Worm (Caenorhabditis elegans) whole organism, young adult: ENCODE results near the gene C18E9.9.

Experiments
- B0261.1 ChIP-seq: sonication (generic microtip); optimal IDR thresholded peaks from 2 replicates; lab custom pipeline; 2016; ENCODE audit warnings: mild to moderate bottlenecking, missing genetic modification characterization, moderate library complexity, missing compliant biosample characterization
- D2030.7 ChIP-seq: fragments of 200-800 bp; sonication (Bioruptor generic); IDR thresholded peaks from 2 replicates; pipeline ENCODE4 v1.3.6; 2022; ENCODE audit warnings: missing genetic modification reagents, missing genetic modification characterization, missing compliant biosample characterization
- F10E7.11 ChIP-seq: sonication (generic microtip); optimal IDR thresholded peaks from 2 replicates; lab custom pipeline; 2017; ENCODE audit warnings: mild to moderate bottlenecking, missing genetic modification characterization, moderate library complexity, missing compliant biosample characterization
- F39B2.1 ChIP-seq: fragments of 200-800 bp; sonication (Bioruptor generic); IDR thresholded peaks from 2 replicates; pipeline ENCODE4 v1.3.6; 2022; ENCODE audit warnings: missing genetic modification reagents, missing genetic modification characterization, missing compliant biosample characterization
- F49E8.2 ChIP-seq: sonication (generic microtip); optimal IDR thresholded peaks from 3 replicates; lab custom pipeline; 2017; ENCODE audit warnings: missing genetic modification characterization, mild to moderate bottlenecking, missing compliant biosample characterization, antibody characterized with exemption, moderate library complexity; ENCODE audit not compliant: insufficient read depth
- F57C9.4 ChIP-seq: sonication (generic microtip); optimal IDR thresholded peaks from 2 replicates; lab custom pipeline; 2017; ENCODE audit warnings: mild to moderate bottlenecking, missing genetic modification characterization, missing compliant biosample characterization
- K11D2.4 ChIP-seq: fragments of 200-800 bp; sonication (Bioruptor generic); IDR thresholded peaks from 2 replicates; pipeline ENCODE4 v1.3.6; 2022; ENCODE audit warnings: missing genetic modification reagents, missing genetic modification characterization, missing compliant biosample characterization
- K12H6.12 ChIP-seq: fragments of 200-800 bp; sonication (Bioruptor generic); optimal IDR thresholded peaks from 2 replicates; lab custom pipeline; 2018; ENCODE audit warnings: mild to moderate bottlenecking, missing genetic modification characterization, missing compliant biosample characterization
- T26A5.8 ChIP-seq: sonication (generic microtip); optimal IDR thresholded peaks from 2 replicates; lab custom pipeline; 2016; ENCODE audit warnings: missing genetic modification characterization, missing compliant biosample characterization
- Y95B8A.8 ChIP-seq: fragments of 200-800 bp; sonication (Bioruptor generic); IDR thresholded peaks from 2 replicates; pipeline ENCODE4 v1.3.6; 2022; ENCODE audit warnings: missing genetic modification reagents, missing genetic modification characterization, missing compliant biosample characterization
- ama-1 ChIP-seq, 3 experiments: fragments of 150-350 bp in 1 of 3; sonication (generic microtip) in 2 of 3; optimal IDR thresholded peaks; 2 replicates each; lab custom pipeline; 2014 to 2018; ENCODE audit warnings: missing biosample characterization in 2 of 3, missing genetic modification characterization in 2 of 3, missing genetic modification reagents in 2 of 3
- aptf-2 ChIP-seq: fragments of 200-800 bp; sonication (Bioruptor generic); conservative IDR thresholded peaks from 2 replicates; pipeline ENCODE4 v1.3.6; 2022; ENCODE audit warnings: missing genetic modification reagents, missing genetic modification characterization, missing compliant biosample characterization
- aptf-3 ChIP-seq: fragments of 200-800 bp; sonication (Bioruptor generic); IDR thresholded peaks from 2 replicates; pipeline ENCODE4 v1.3.6; 2022; ENCODE audit warnings: missing genetic modification characterization, missing compliant biosample characterization
- athp-1 ChIP-seq: sonication (generic microtip); optimal IDR thresholded peaks from 2 replicates; lab custom pipeline; 2017; ENCODE audit warnings: mild to moderate bottlenecking, missing genetic modification characterization, missing compliant biosample characterization
- bed-1 ChIP-seq: fragments of 200-800 bp; sonication (Bioruptor generic); IDR thresholded peaks from 2 replicates; pipeline ENCODE4 v1.3.6; 2022; ENCODE audit warnings: missing genetic modification reagents, missing genetic modification characterization, missing compliant biosample characterization
- ceh-40 ChIP-seq: fragments of 200-800 bp; sonication (Bioruptor generic); IDR thresholded peaks from 2 replicates; pipeline ENCODE4 v1.3.6; 2022; ENCODE audit warnings: missing genetic modification characterization, missing compliant biosample characterization
- die-1 ChIP-seq: sonication (generic microtip); optimal IDR thresholded peaks from 2 replicates; lab custom pipeline; 2016; ENCODE audit warnings: missing genotype, mild to moderate bottlenecking, missing genetic modification characterization, missing compliant biosample characterization
- dpl-1 ChIP-seq: fragments of 150-350 bp; optimal IDR thresholded peaks from 2 replicates; lab custom pipeline; 2014; ENCODE audit warnings: missing biosample characterization, missing genetic modification reagents, missing genetic modification characterization
- efl-1 ChIP-seq: fragments of 150-350 bp; optimal IDR thresholded peaks from 2 replicates; lab custom pipeline; 2014; ENCODE audit warnings: missing biosample characterization, missing genetic modification reagents, missing genetic modification characterization
- fkh-3 ChIP-seq: sonication (generic microtip); optimal IDR thresholded peaks from 2 replicates; lab custom pipeline; 2016; ENCODE audit warnings: mild to moderate bottlenecking, missing genetic modification characterization, missing compliant biosample characterization
- hlh-12 ChIP-seq: sonication (generic microtip); optimal IDR thresholded peaks from 2 replicates; lab custom pipeline; 2016; ENCODE audit warnings: missing genetic modification characterization, missing compliant biosample characterization
- hsf-1 ChIP-seq: fragments of 200-800 bp; sonication (Bioruptor generic); IDR thresholded peaks from 2 replicates; pipeline ENCODE4 v1.3.6; 2022; ENCODE audit warnings: missing genetic modification reagents, missing genetic modification characterization, missing compliant biosample characterization
- lin-40 ChIP-seq: sonication (generic microtip); optimal IDR thresholded peaks from 2 replicates; lab custom pipeline; 2016; ENCODE audit warnings: missing genetic modification characterization, mild to moderate bottlenecking, missing compliant biosample characterization, missing genotype, missing genetic modification reagents
- lir-1 ChIP-seq: fragments of 200-800 bp; sonication (Bioruptor generic); conservative IDR thresholded peaks from 2 replicates; pipeline ENCODE4 v1.3.6; 2022; ENCODE audit warnings: missing genetic modification reagents, missing genetic modification characterization, missing compliant biosample characterization
- madf-10 ChIP-seq: sonication (generic microtip); optimal IDR thresholded peaks from 2 replicates; lab custom pipeline; 2016; ENCODE audit warnings: mild to moderate bottlenecking, missing genetic modification characterization, missing compliant biosample characterization
- madf-3 ChIP-seq: fragments of 200-800 bp; sonication (Bioruptor generic); IDR thresholded peaks from 2 replicates; pipeline ENCODE4 v1.3.6; 2022; ENCODE audit warnings: missing genetic modification reagents, missing genetic modification characterization, missing compliant biosample characterization
- madf-6 ChIP-seq: fragments of 200-800 bp; sonication (Bioruptor generic); IDR thresholded peaks from 2 replicates; pipeline ENCODE4 v1.3.6; 2022; ENCODE audit warnings: missing genetic modification reagents, missing genetic modification characterization, missing compliant biosample characterization
- mel-28 ChIP-seq: sonication (generic microtip); optimal IDR thresholded peaks from 2 replicates; lab custom pipeline; 2016; ENCODE audit warnings: borderline replicate concordance, mild to moderate bottlenecking, missing genetic modification characterization, missing compliant biosample characterization
- mes-4 ChIP-seq: sonication (generic microtip); optimal IDR thresholded peaks from 2 replicates; lab custom pipeline; 2016; ENCODE audit warnings: missing genotype, missing genetic modification characterization, missing compliant biosample characterization
- nfya-2 ChIP-seq: fragments of 200-800 bp; sonication (Bioruptor generic); IDR thresholded peaks from 2 replicates; pipeline ENCODE4 v1.3.6; 2022; ENCODE audit warnings: missing genetic modification reagents, missing genetic modification characterization, missing compliant biosample characterization
- pbrm-1 ChIP-seq: fragments of 200-800 bp; sonication (Bioruptor generic); IDR thresholded peaks from 2 replicates; pipeline ENCODE4 v1.3.6; 2022; ENCODE audit warnings: missing genetic modification reagents, missing genetic modification characterization, missing compliant biosample characterization
- repo-1 ChIP-seq: sonication (generic microtip); optimal IDR thresholded peaks from 2 replicates; lab custom pipeline; 2017; ENCODE audit warnings: mild to moderate bottlenecking, missing genetic modification characterization, missing compliant biosample characterization
- snpc-3.4 ChIP-seq: sonication (generic microtip); optimal IDR thresholded peaks from 2 replicates; lab custom pipeline; 2017; ENCODE audit warnings: missing genetic modification characterization, mild to moderate bottlenecking, missing compliant biosample characterization, antibody characterized with exemption, moderate library complexity, missing genotype, missing genetic modification reagents
- snpc-4 ChIP-seq, 5 experiments: fragments of 150-350 bp in 1 of 5; sonication (generic microtip) in 4 of 5; optimal IDR thresholded peaks; 2 replicates each; lab custom pipeline; 2014 to 2018; ENCODE audit warnings: missing genetic modification characterization in 5 of 5, missing biosample characterization in 3 of 5, antibody characterized with exemption in 2 of 5, mild to moderate bottlenecking in 2 of 5, missing compliant biosample characterization in 2 of 5, missing genotype in 2 of 5, moderate library complexity in 2 of 5, missing genetic modification reagents in 1 of 5
- tlf-1 ChIP-seq: fragments of 200-800 bp; sonication (Bioruptor generic); optimal IDR thresholded peaks from 2 replicates; lab custom pipeline; 2018; ENCODE audit warnings: mild to moderate bottlenecking, missing genetic modification characterization, missing compliant biosample characterization
- unc-130 ChIP-seq: sonication (generic microtip); optimal IDR thresholded peaks from 2 replicates; lab custom pipeline; 2016; ENCODE audit warnings: missing genetic modification reagents, missing genetic modification characterization, missing compliant biosample characterization
- ztf-18 ChIP-seq: sonication (generic microtip); optimal IDR thresholded peaks from 2 replicates; lab custom pipeline; 2016; ENCODE audit warnings: missing genotype, mild to moderate bottlenecking, missing genetic modification characterization, missing compliant biosample characterization
- ztf-25 ChIP-seq: fragments of 200-800 bp; sonication (Bioruptor generic); IDR thresholded peaks from 2 replicates; pipeline ENCODE4 v1.3.6; 2022; ENCODE audit warnings: missing genetic modification reagents, missing genetic modification characterization, missing compliant biosample characterization
- ztf-3 ChIP-seq: fragments of 200-800 bp; sonication (Bioruptor generic); optimal IDR thresholded peaks from 2 replicates; lab custom pipeline; 2018; ENCODE audit warnings: mild to moderate bottlenecking, missing genetic modification characterization, missing compliant biosample characterization

C18E9.9 gene

ce11 chrII:8989444-8989843 is at the start of gene C18E9.9:
C18E9.9 (minus strand) TSS chrII:8989544.
- TF ChIP-seq madf-10 (tag; lab: Kevin White, UChicago) (no peak), athp-1 (tag; lab: Kevin White, UChicago) (no peak), T26A5.8 (tag; lab: Kevin White, UChicago) (no peak), aptf-2 (GFP tag; lab: Robert Waterston, UW) (no peak), unc-130 (GFP tag; lab: Kevin White, UChicago) (no peak)

DNA sequence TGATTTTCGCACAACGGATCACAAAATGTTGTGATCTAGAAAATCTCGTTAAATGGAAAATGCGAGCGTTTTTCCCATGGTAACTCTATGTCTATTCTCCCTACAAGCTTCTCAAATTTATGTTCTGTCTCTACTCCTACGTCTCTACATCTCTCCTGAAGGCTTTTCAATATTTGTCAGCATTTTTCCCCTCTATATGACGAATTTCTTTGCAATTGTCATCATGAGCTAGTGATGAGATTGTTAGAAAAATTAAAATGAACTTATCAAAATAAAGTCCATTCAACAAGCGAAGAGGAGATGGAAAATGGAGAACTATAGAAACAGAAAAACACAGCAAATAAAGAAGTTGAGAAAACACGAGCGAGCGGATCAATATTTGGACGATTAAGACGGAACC is 49.4 kb upstream of the C18E9.9 start:
- TF ChIP-seq ztf-3 (no peak), mel-28 (tag; lab: Kevin White, UChicago) (no peak), mes-4 (no peak), F10E7.11 (no peak), Y95B8A.8 (GFP tag; lab: Robert Waterston, UW) (no peak), K12H6.12 (tag; lab: Kevin White, UChicago) (no peak), D2030.7 (GFP tag; lab: Robert Waterston, UW) (no peak), aptf-3 (GFP tag; lab: Robert Waterston, UW) (no peak), F39B2.1 (GFP tag; lab: Robert Waterston, UW) (no peak), ztf-25 (GFP tag; lab: Robert Waterston, UW) (no peak), efl-1 (GFP tag; lab: Kevin White, UChicago) (no peak), fkh-3 (tag; lab: Kevin White, UChicago) (no peak), snpc-3.4 (tag; lab: Kevin White, UChicago) (no peak), ama-1 (optimal IDR thresholded peaks at IDR 0.05; lab: Kevin White, UChicago) (no peak), ama-1 (GFP tag; optimal IDR thresholded peaks at IDR 0.05; lab: Kevin White, UChicago) (no peak), snpc-4 (GFP tag; optimal IDR thresholded peaks at IDR 0.05; lab: Kevin White, UChicago) (no peak), snpc-4 (tag; optimal IDR thresholded peaks at IDR 0.05; lab: Kevin White, UChicago) (no peak), F49E8.2 (tag; lab: Kevin White, UChicago) (no peak), tlf-1 (no peak), madf-3 (no peak), repo-1 (no peak)

ce11 chrII:9038201-9038600 is 48.9 kb upstream of the C18E9.9 start, which contains the start of gene gcs-1:
gcs-1 (minus strand) TSS chrII:9038301.
- no peak for TF ChIP-seq ceh-40
- no peak for TF ChIP-seq die-1
- no peak for TF ChIP-seq lin-40 (tag; lab: Kevin White, UChicago)
- no peak for TF ChIP-seq ztf-18 (tag; lab: Kevin White, UChicago)
- TF ChIP-seq nfya-2 (GFP tag; lab: Robert Waterston, UW), result no peak
- no peak for TF ChIP-seq hlh-12 (tag; lab: Kevin White, UChicago)
- TF ChIP-seq repo-1, result no peak
- no peak for TF ChIP-seq B0261.1 (tag; lab: Kevin White, UChicago)
- no peak for TF ChIP-seq dpl-1
- no peak for TF ChIP-seq K11D2.4 (GFP tag; lab: Robert Waterston, UW)
- TF ChIP-seq pbrm-1 (GFP tag; lab: Robert Waterston, UW), result no peak
- no peak for TF ChIP-seq hsf-1

DNA sequence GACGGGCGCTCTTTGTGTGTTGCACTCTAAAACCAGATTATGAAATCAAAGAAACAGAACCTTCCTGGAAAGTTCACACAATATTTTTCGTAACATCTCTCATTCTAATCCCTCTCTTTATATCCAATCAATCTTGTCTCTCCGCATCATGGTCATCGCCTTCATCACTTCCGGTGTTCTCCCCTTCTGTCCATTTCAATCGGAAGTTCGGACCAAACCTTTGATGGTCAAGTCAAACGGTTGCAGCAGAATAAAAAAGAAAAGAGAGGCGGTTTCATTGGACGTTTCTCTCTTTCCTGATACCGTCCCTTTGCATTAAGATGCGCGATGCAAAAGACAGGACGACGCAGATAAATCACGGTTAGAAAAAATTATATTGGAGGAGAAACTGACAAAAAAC is 43.7 kb upstream of the C18E9.9 start:
- TF ChIP-seq lir-1 (GFP tag; lab: Robert Waterston, UW) (no peak), hsf-1 (no peak), bed-1 (GFP tag; lab: Robert Waterston, UW) (no peak), madf-6 (GFP tag; lab: Robert Waterston, UW) (no peak), fkh-3 (tag; lab: Kevin White, UChicago) (no peak), F57C9.4 (tag; lab: Kevin White, UChicago) (no peak), ztf-25 (GFP tag; lab: Robert Waterston, UW) (no peak)
- TF ChIP-seq, all 124 proteins: peak for 0
